Worm (Caenorhabditis elegans) whole organism, young adult: ENCODE measurements around the gene drr-1.

Experiments
- B0035.1 ChIP-seq: sonication (generic microtip); optimal IDR thresholded peaks from 2 replicates; lab custom pipeline; 2016; ENCODE audit warnings: missing genetic modification characterization, mild to moderate bottlenecking, missing compliant biosample characterization, missing genotype, missing genetic modification reagents
- B0336.3 ChIP-seq: fragments of 200-800 bp; sonication (Bioruptor generic); IDR thresholded peaks from 2 replicates; pipeline ENCODE4 v1.3.6; 2022; ENCODE audit warnings: missing genetic modification characterization, missing compliant biosample characterization
- C06A6.2 ChIP-seq: fragments of 200-800 bp; sonication (Bioruptor generic); conservative IDR thresholded peaks from 2 replicates; pipeline ENCODE4 v1.3.6; 2022; ENCODE audit warnings: missing genetic modification characterization, missing compliant biosample characterization
- C17E4.6 ChIP-seq: fragments of 200-800 bp; sonication (Bioruptor generic); IDR thresholded peaks from 2 replicates; pipeline ENCODE4 v1.3.6; 2022; ENCODE audit warnings: missing genetic modification reagents, missing genetic modification characterization, missing compliant biosample characterization
- D2030.7 ChIP-seq: fragments of 200-800 bp; sonication (Bioruptor generic); IDR thresholded peaks from 2 replicates; pipeline ENCODE4 v1.3.6; 2022; ENCODE audit warnings: missing genetic modification reagents, missing genetic modification characterization, missing compliant biosample characterization
- F22D6.2 ChIP-seq: sonication (generic microtip); optimal IDR thresholded peaks from 2 replicates; lab custom pipeline; 2016; ENCODE audit warnings: mild to moderate bottlenecking, missing genetic modification characterization, missing compliant biosample characterization
- F52B5.7 ChIP-seq: sonication (generic microtip); optimal IDR thresholded peaks from 2 replicates; lab custom pipeline; 2016; ENCODE audit warnings: mild to moderate bottlenecking, missing genetic modification characterization, missing compliant biosample characterization
- K11D2.4 ChIP-seq: fragments of 200-800 bp; sonication (Bioruptor generic); IDR thresholded peaks from 2 replicates; pipeline ENCODE4 v1.3.6; 2022; ENCODE audit warnings: missing genetic modification reagents, missing genetic modification characterization, missing compliant biosample characterization
- T26A5.8 ChIP-seq: sonication (generic microtip); optimal IDR thresholded peaks from 2 replicates; lab custom pipeline; 2016; ENCODE audit warnings: missing genetic modification characterization, missing compliant biosample characterization
- akir-1 ChIP-seq: fragments of 200-800 bp; sonication (Bioruptor generic); optimal IDR thresholded peaks from 2 replicates; lab custom pipeline; 2018; ENCODE audit warnings: mild to moderate bottlenecking, missing genetic modification characterization, moderate library complexity, missing compliant biosample characterization
- atf-7 ChIP-seq: sonication (generic microtip); optimal IDR thresholded peaks from 2 replicates; lab custom pipeline; 2017; ENCODE audit warnings: mild to moderate bottlenecking, missing genetic modification characterization, missing compliant biosample characterization
- attf-3 ChIP-seq: fragments of 200-800 bp; sonication (Bioruptor generic); conservative IDR thresholded peaks from 2 replicates; pipeline ENCODE4 v1.3.6; 2022; ENCODE audit warnings: missing genetic modification reagents, missing genetic modification characterization, missing compliant biosample characterization
- bed-2 ChIP-seq: fragments of 200-800 bp; sonication (Bioruptor generic); IDR thresholded peaks from 2 replicates; pipeline ENCODE4 v1.3.6; 2022; ENCODE audit warnings: missing genetic modification reagents, missing genetic modification characterization, missing compliant biosample characterization
- cebp-1 ChIP-seq, 2 experiments: fragments of 200-800 bp in 1 of 2; sonication (Bioruptor generic) in 1 of 2; sonication (generic microtip) in 1 of 2; IDR thresholded peaks in 1 of 2; optimal IDR thresholded peaks in 1 of 2; 2 replicates each; pipeline versions ENCODE4 v1.3.6 to Lab custom; 2017 to 2022; ENCODE audit warnings: missing compliant biosample characterization in 2 of 2, missing genetic modification characterization in 2 of 2, mild to moderate bottlenecking in 1 of 2, missing genetic modification reagents in 1 of 2, moderate library complexity in 1 of 2
- ceh-100 ChIP-seq: fragments of 200-800 bp; sonication (Bioruptor generic); IDR thresholded peaks from 2 replicates; pipeline ENCODE4 v1.3.6; 2022; ENCODE audit warnings: missing genetic modification reagents, missing genetic modification characterization, missing compliant biosample characterization
- ceh-40 ChIP-seq: fragments of 200-800 bp; sonication (Bioruptor generic); IDR thresholded peaks from 2 replicates; pipeline ENCODE4 v1.3.6; 2022; ENCODE audit warnings: missing genetic modification characterization, missing compliant biosample characterization
- ceh-58 ChIP-seq: fragments of 200-800 bp; sonication (Bioruptor generic); IDR thresholded peaks from 2 replicates; pipeline ENCODE4 v1.3.6; 2022; ENCODE audit warnings: missing genetic modification characterization, missing compliant biosample characterization
- ceh-79 ChIP-seq: sonication (generic microtip); optimal IDR thresholded peaks from 2 replicates; lab custom pipeline; 2017; ENCODE audit warnings: mild to moderate bottlenecking, missing genetic modification characterization, missing compliant biosample characterization
- chd-7 ChIP-seq: sonication (generic microtip); optimal IDR thresholded peaks from 2 replicates; lab custom pipeline; 2016; ENCODE audit warnings: mild to moderate bottlenecking, missing genetic modification characterization, moderate library complexity, missing compliant biosample characterization
- die-1 ChIP-seq: sonication (generic microtip); optimal IDR thresholded peaks from 2 replicates; lab custom pipeline; 2016; ENCODE audit warnings: missing genotype, mild to moderate bottlenecking, missing genetic modification characterization, missing compliant biosample characterization
- dox-1 ChIP-seq: fragments of 200-800 bp; sonication (Bioruptor generic); IDR thresholded peaks from 2 replicates; pipeline ENCODE4 v1.3.6; 2022; ENCODE audit warnings: missing genetic modification reagents, missing genetic modification characterization, missing compliant biosample characterization
- egl-18 ChIP-seq: fragments of 200-800 bp; sonication (Bioruptor generic); IDR thresholded peaks from 2 replicates; pipeline ENCODE4 v1.3.6; 2022; ENCODE audit warnings: missing genetic modification reagents, missing genetic modification characterization, missing compliant biosample characterization
- ets-4 ChIP-seq: fragments of 200-800 bp; sonication (Bioruptor generic); optimal IDR thresholded peaks from 2 replicates; lab custom pipeline; 2018; ENCODE audit warnings: mild to moderate bottlenecking, missing genetic modification characterization, missing compliant biosample characterization
- hlh-12 ChIP-seq: sonication (generic microtip); optimal IDR thresholded peaks from 2 replicates; lab custom pipeline; 2016; ENCODE audit warnings: missing genetic modification characterization, missing compliant biosample characterization
- hlh-26 ChIP-seq: fragments of 200-800 bp; sonication (Bioruptor generic); conservative IDR thresholded peaks from 2 replicates; pipeline ENCODE4 v1.3.6; 2022; ENCODE audit warnings: missing genetic modification reagents, missing genetic modification characterization, missing compliant biosample characterization
- let-526 ChIP-seq: fragments of 200-800 bp; sonication (Bioruptor generic); IDR thresholded peaks from 2 replicates; pipeline ENCODE4 v1.3.6; 2022; ENCODE audit warnings: missing genetic modification reagents, missing genetic modification characterization, missing compliant biosample characterization
- lin-35 ChIP-seq, 3 experiments: fragments of 150-350 bp in 2 of 3; sonication (generic microtip) in 1 of 3; optimal IDR thresholded peaks; 2 replicates each; lab custom pipeline; 2014 to 2018; ENCODE audit warnings: missing biosample characterization in 3 of 3, missing genetic modification characterization in 3 of 3, missing genetic modification reagents in 3 of 3
- lin-40 ChIP-seq: sonication (generic microtip); optimal IDR thresholded peaks from 2 replicates; lab custom pipeline; 2016; ENCODE audit warnings: missing genetic modification characterization, mild to moderate bottlenecking, missing compliant biosample characterization, missing genotype, missing genetic modification reagents
- lin-54 ChIP-seq: fragments of 200-800 bp; sonication (Bioruptor generic); optimal IDR thresholded peaks from 2 replicates; lab custom pipeline; 2018; ENCODE audit warnings: mild to moderate bottlenecking, missing genetic modification characterization, missing compliant biosample characterization
- madf-6 ChIP-seq: fragments of 200-800 bp; sonication (Bioruptor generic); IDR thresholded peaks from 2 replicates; pipeline ENCODE4 v1.3.6; 2022; ENCODE audit warnings: missing genetic modification reagents, missing genetic modification characterization, missing compliant biosample characterization
- madf-8 ChIP-seq: fragments of 200-800 bp; sonication (Bioruptor generic); conservative IDR thresholded peaks from 2 replicates; pipeline ENCODE4 v1.3.6; 2022; ENCODE audit warnings: missing genetic modification reagents, missing genetic modification characterization, missing compliant biosample characterization
- nfya-2 ChIP-seq: fragments of 200-800 bp; sonication (Bioruptor generic); IDR thresholded peaks from 2 replicates; pipeline ENCODE4 v1.3.6; 2022; ENCODE audit warnings: missing genetic modification reagents, missing genetic modification characterization, missing compliant biosample characterization
- nfyb-1 ChIP-seq: fragments of 200-800 bp; sonication (Bioruptor generic); IDR thresholded peaks from 2 replicates; pipeline ENCODE4 v1.3.6; 2022; ENCODE audit warnings: missing genetic modification reagents, missing genetic modification characterization, missing compliant biosample characterization
- nhr-80 ChIP-seq: sonication (generic microtip); optimal IDR thresholded peaks from 2 replicates; lab custom pipeline; 2016; ENCODE audit warnings: missing genetic modification characterization, missing compliant biosample characterization
- nhr-90 ChIP-seq: sonication (generic microtip); optimal IDR thresholded peaks from 2 replicates; lab custom pipeline; 2016; ENCODE audit warnings: missing genotype, mild to moderate bottlenecking, missing genetic modification characterization, missing compliant biosample characterization
- pha-4 ChIP-seq: fragments of 150-350 bp; sonication (generic microtip); optimal IDR thresholded peaks from 2 replicates; lab custom pipeline; 2014; ENCODE audit warnings: missing biosample characterization, missing genetic modification reagents, missing genetic modification characterization
- rcor-1 ChIP-seq: fragments of 200-800 bp; sonication (Bioruptor generic); IDR thresholded peaks from 2 replicates; pipeline ENCODE4 v1.3.6; 2022; ENCODE audit warnings: missing genetic modification reagents, missing genetic modification characterization, missing compliant biosample characterization
- repo-1 ChIP-seq: sonication (generic microtip); optimal IDR thresholded peaks from 2 replicates; lab custom pipeline; 2017; ENCODE audit warnings: mild to moderate bottlenecking, missing genetic modification characterization, missing compliant biosample characterization
- rpc-1 ChIP-seq, 2 experiments: fragments of 150-350 bp in 1 of 2; sonication (generic microtip) in 1 of 2; optimal IDR thresholded peaks; 2 replicates each; lab custom pipeline; 2014 to 2018; ENCODE audit warnings: missing biosample characterization in 1 of 2, missing genetic modification characterization in 1 of 2, missing genetic modification reagents in 1 of 2, missing genotype in 1 of 2
- sea-2 ChIP-seq: fragments of 200-800 bp; sonication (Bioruptor generic); IDR thresholded peaks from 2 replicates; pipeline ENCODE4 v1.3.6; 2022; ENCODE audit warnings: missing genetic modification characterization, missing compliant biosample characterization
- unc-130 ChIP-seq: sonication (generic microtip); optimal IDR thresholded peaks from 2 replicates; lab custom pipeline; 2016; ENCODE audit warnings: missing genetic modification reagents, missing genetic modification characterization, missing compliant biosample characterization
- zfh-2 ChIP-seq: fragments of 200-800 bp; sonication (Bioruptor generic); conservative IDR thresholded peaks from 2 replicates; pipeline ENCODE4 v1.3.6; 2022; ENCODE audit warnings: missing genetic modification reagents, missing genetic modification characterization, missing compliant biosample characterization
- zim-3 ChIP-seq: sonication (generic microtip); optimal IDR thresholded peaks from 2 replicates; lab custom pipeline; 2017; ENCODE audit warnings: mild to moderate bottlenecking, missing genetic modification characterization, moderate library complexity, missing compliant biosample characterization
- ztf-25 ChIP-seq: fragments of 200-800 bp; sonication (Bioruptor generic); IDR thresholded peaks from 2 replicates; pipeline ENCODE4 v1.3.6; 2022; ENCODE audit warnings: missing genetic modification reagents, missing genetic modification characterization, missing compliant biosample characterization

Gene drr-1

DNA sequence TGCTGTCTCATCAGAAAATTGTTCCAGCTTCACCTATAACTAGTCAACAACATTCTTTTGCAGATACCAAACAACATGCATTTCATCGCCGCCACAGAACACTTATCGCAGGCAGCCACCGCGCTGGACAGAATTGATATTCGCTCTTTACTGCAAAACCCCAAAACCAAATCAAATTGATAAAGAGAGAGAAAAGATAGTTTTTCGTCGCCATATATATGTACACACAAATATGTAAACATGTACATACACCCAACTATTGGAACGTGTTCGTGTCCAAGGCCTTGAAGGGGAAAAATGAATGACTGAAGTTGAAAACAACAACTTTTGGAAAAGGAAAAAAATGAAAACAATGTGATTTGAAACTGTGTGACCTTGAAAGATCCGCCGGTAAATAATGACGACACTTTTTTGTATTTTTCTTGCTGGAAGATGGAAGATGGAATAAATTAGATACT, 30.3 kb downstream of the drr-1 start (continued):
- no peak for TF ChIP-seq zim-3 (tag; lab: Kevin White, UChicago)
- TF ChIP-seq C17E4.6, result no peak
- no peak for TF ChIP-seq nfya-2 (GFP tag; lab: Robert Waterston, UW)
- no peak for TF ChIP-seq unc-130 (GFP tag; lab: Kevin White, UChicago)
- TF ChIP-seq bed-2 (GFP tag; lab: Robert Waterston, UW), result no peak
- no peak for TF ChIP-seq T26A5.8 (tag; lab: Kevin White, UChicago)
- no peak for TF ChIP-seq C06A6.2 (GFP tag; lab: Robert Waterston, UW)
- no peak for TF ChIP-seq B0035.1 (tag; lab: Kevin White, UChicago)
- no peak for TF ChIP-seq nhr-90 (tag; lab: Kevin White, UChicago)
- peak; percentile 85 for TF ChIP-seq nhr-80 (tag; lab: Kevin White, UChicago)

- peak in 1 of 3 experiments; percentile 8 for TF ChIP-seq lin-35 (GFP tag; optimal IDR thresholded peaks at IDR 0.05; lab: Kevin White, UChicago)
- peak; percentile 16 for TF ChIP-seq pha-4 (tag; lab: Kevin White, UChicago)
- TF ChIP-seq K11D2.4 (GFP tag; lab: Robert Waterston, UW), result peak; percentile 53; the same call in 1 of the 2 replicates
- TF ChIP-seq cebp-1 (GFP tag; IDR thresholded peaks at IDR 0.05; lab: Robert Waterston, UW), result no peak
- TF ChIP-seq cebp-1 (tag; optimal IDR thresholded peaks at IDR 0.05; lab: Kevin White, UChicago), result peak; percentile 59
- no peak for TF ChIP-seq die-1
- peak; percentile 88 for TF ChIP-seq nhr-80 (tag; lab: Kevin White, UChicago)
- 0 out of 2 replicates have a peak, but pooled peaks have one; percentile 21 for TF ChIP-seq madf-6 (GFP tag; lab: Robert Waterston, UW)
- TF ChIP-seq C06A6.2 (GFP tag; lab: Robert Waterston, UW), result peak; percentile 65
- TF ChIP-seq rcor-1 (GFP tag; lab: Robert Waterston, UW), result no peak; the same call in 1 of the 2 replicates
- no peak for TF ChIP-seq sea-2
- no peak for TF ChIP-seq egl-18 (GFP tag; lab: Robert Waterston, UW)
- no peak for TF ChIP-seq attf-3 (GFP tag; lab: Robert Waterston, UW)
- peak; percentile 2 for TF ChIP-seq lin-54 (GFP tag; lab: Kevin White, UChicago)
- TF ChIP-seq let-526 (GFP tag; lab: Robert Waterston, UW), result peak; percentile 65; the same call in 1 of the 2 replicates
- TF ChIP-seq chd-7 (tag; lab: Kevin White, UChicago), result peak; percentile 81
- TF ChIP-seq ceh-58, result no peak
- TF ChIP-seq nfyb-1 (GFP tag; lab: Robert Waterston, UW), result peak; percentile 70
- TF ChIP-seq F22D6.2 (tag; lab: Kevin White, UChicago), result peak; percentile 74
- TF ChIP-seq B0336.3, result peak; percentile 69; the same call in 1 of the 2 replicates
- TF ChIP-seq hlh-12 (tag; lab: Kevin White, UChicago), result no peak
- no peak for TF ChIP-seq madf-8 (GFP tag; lab: Robert Waterston, UW)
- TF ChIP-seq repo-1, result peak; percentile 23
- 0 out of 2 replicates have a peak, but pooled peaks have one; percentile 56 for TF ChIP-seq ceh-40
- TF ChIP-seq dox-1 (GFP tag; lab: Robert Waterston, UW), result peak; percentile 31
- TF ChIP-seq ceh-79, result no peak
- peak; percentile 76 for TF ChIP-seq atf-7 (tag; lab: Kevin White, UChicago)
- TF ChIP-seq D2030.7 (GFP tag; lab: Robert Waterston, UW), result no peak
- peak; percentile 66 for TF ChIP-seq ets-4 (GFP tag; lab: Kevin White, UChicago)
- TF ChIP-seq F52B5.7 (tag; lab: Kevin White, UChicago), result no peak
- peak; percentile 44; the same call in 1 of the 2 replicates for TF ChIP-seq zfh-2 (GFP tag; lab: Robert Waterston, UW)
- no peak for TF ChIP-seq ceh-100 (GFP tag; lab: Robert Waterston, UW)
- peak; percentile 83 for TF ChIP-seq lin-40 (tag; lab: Kevin White, UChicago)
- no peak for TF ChIP-seq hlh-26 (GFP tag; lab: Robert Waterston, UW)
- TF ChIP-seq ztf-25 (GFP tag; lab: Robert Waterston, UW), result 0 out of 2 replicates have a peak, but pooled peaks have one; percentile 14
- no peak for TF ChIP-seq akir-1 (GFP tag; lab: Kevin White, UChicago)
- TF ChIP-seq rpc-1 (optimal IDR thresholded peaks at IDR 0.05; lab: Kevin White, UChicago), result no peak
- TF ChIP-seq rpc-1 (tag; optimal IDR thresholded peaks at IDR 0.05; lab: Kevin White, UChicago), result no peak
These were observed 33.9 kb downstream of the drr-1 start for ce11 chrII:13461604-13462375.
